Fruit fly (Drosophila melanogaster): Measurements from ENCODE around the gene CG2961.

DNA sequence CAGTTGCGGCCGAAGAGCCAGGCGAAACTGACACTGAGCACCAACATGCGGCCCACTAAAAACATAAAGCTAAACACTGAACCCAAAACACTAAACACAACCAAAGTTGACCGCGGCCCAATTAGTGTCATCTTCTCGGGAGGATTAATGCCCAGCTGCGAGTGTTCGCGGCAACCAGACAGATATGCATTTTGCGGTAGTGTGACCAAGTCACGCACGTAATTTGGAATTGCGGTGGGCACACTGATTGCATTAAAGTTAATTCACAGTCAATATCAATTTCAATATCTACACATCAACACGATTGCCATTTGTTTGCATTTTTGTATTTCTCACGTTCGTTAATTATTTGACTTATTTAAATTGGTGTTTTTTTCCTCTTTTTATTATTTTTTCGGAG is 23.3 kb upstream of the CG2961 start:
- TF ChIP-seq CG11902 (GFP tag; optimal IDR thresholded peaks at IDR 0.05) (no peak), CG6854 (GFP tag; optimal IDR thresholded peaks at IDR 0.05) (no peak), CG4318 (GFP tag; optimal IDR thresholded peaks at IDR 0.05) (no peak), Lpt (GFP tag; optimal IDR thresholded peaks at IDR 0.05) (no peak), OdsH (GFP tag; optimal IDR thresholded peaks at IDR 0.05) (no peak), CG16779 (tag; optimal IDR thresholded peaks at IDR 0.05) (no peak)
